In genomic region chrV:2716933-2717332, ce11 we compare ENCODE assay signal across 3 worm cellular contexts.
TF ChIP-seq lines count a peak whose summit lies in the region.

No protein-coding gene starts in this region.

TF ChIP-seq in whole organism, L4 larva, 104 proteins besides CTCF, POLR2A, EP300 and RAD21:
- TF ChIP-seq php-3 (GFP tag; IDR thresholded peaks at IDR 0.05; lab: Robert Waterston, UW) (no peak), set-16 (GFP tag; IDR thresholded peaks at IDR 0.05; lab: Robert Waterston, UW) (peak; percentile 80)

TF ChIP-seq in whole organism, early embryonic, 17 proteins besides CTCF, POLR2A, EP300 and RAD21:
- TF ChIP-seq scrt-1 (GFP tag; IDR thresholded peaks at IDR 0.05; lab: Robert Waterston, UW) (no peak), sea-1 (GFP tag; conservative IDR thresholded peaks at IDR 0.05; lab: Robert Waterston, UW) (0 out of 2 replicates have a peak, but pooled peaks have one; percentile 32), tra-4 (tag; optimal IDR thresholded peaks at IDR 0.05; lab: Kevin White, UChicago) (no peak), hnd-1 (tag; optimal IDR thresholded peaks at IDR 0.05; lab: Kevin White, UChicago) (no peak), flt-1 (GFP tag; IDR thresholded peaks at IDR 0.05; lab: Robert Waterston, UW) (no peak), tbx-11 (GFP tag; IDR thresholded peaks at IDR 0.05; lab: Robert Waterston, UW) (no peak), hmbx-1 (tag; optimal IDR thresholded peaks at IDR 0.05; lab: Kevin White, UChicago) (no peak)

TF ChIP-seq in whole organism, young adult, 124 proteins besides CTCF, POLR2A, EP300 and RAD21:
- TF ChIP-seq unc-62 (GFP tag; optimal IDR thresholded peaks at IDR 0.05; lab: Kevin White, UChicago) (no peak), hmg-1.2 (GFP tag; IDR thresholded peaks at IDR 0.05; lab: Robert Waterston, UW) (peak; percentile 25; the same call in 1 of the 2 replicates), zfh-2 (GFP tag; conservative IDR thresholded peaks at IDR 0.05; lab: Robert Waterston, UW) (peak; percentile 84), F37B4.10 (GFP tag; IDR thresholded peaks at IDR 0.05; lab: Robert Waterston, UW) (0 out of 2 replicates have a peak, but pooled peaks have one; percentile 65), snpc-4 (GFP tag; optimal IDR thresholded peaks at IDR 0.05; lab: Kevin White, UChicago) (no peak), snpc-4 (tag; optimal IDR thresholded peaks at IDR 0.05; lab: Kevin White, UChicago) (peak in 2 of 4 experiments; percentile 71 to 89), ztf-22 (GFP tag; optimal IDR thresholded peaks at IDR 0.05; lab: Kevin White, UChicago) (no peak), T26A5.8 (tag; optimal IDR thresholded peaks at IDR 0.05; lab: Kevin White, UChicago) (no peak), pbrm-1 (GFP tag; IDR thresholded peaks at IDR 0.05; lab: Robert Waterston, UW) (peak; percentile 37; the same call in 1 of the 2 replicates), egrh-3 (GFP tag; IDR thresholded peaks at IDR 0.05; lab: Robert Waterston, UW) (peak; percentile 49; the same call in 1 of the 2 replicates)
